Fruit fly (Drosophila melanogaster) whole organism, wandering third instar larva: ENCODE data around the gene Argk1.

Experiments
- CG32264 ChIP-seq: fragments of 200-800 bp; sonication (Bioruptor generic); optimal IDR thresholded peaks from 2 replicates; lab custom pipeline; 2016; ENCODE audit warnings: missing biosample characterization, missing genetic modification characterization
- CG9705 ChIP-seq: fragments of 200-800 bp; sonication (Bioruptor generic); optimal IDR thresholded peaks from 2 replicates; lab custom pipeline; 2018; ENCODE audit warnings: missing biosample characterization, mild to moderate bottlenecking, missing genetic modification characterization
- CrebA ChIP-seq: fragments of 200-800 bp; sonication (Bioruptor generic); optimal IDR thresholded peaks from 2 replicates; lab custom pipeline; 2016; ENCODE audit warnings: missing biosample characterization, mild to moderate bottlenecking, missing genetic modification characterization, borderline replicate concordance
- Dfd ChIP-seq: fragments of >200 bp; optimal IDR thresholded peaks from 2 replicates; lab custom pipeline; 2017; ENCODE audit warnings: missing biosample characterization, missing genetic modification characterization
- Dif ChIP-seq: fragments of 200-275, 200-300 bp; sonication (Bioruptor generic); optimal IDR thresholded peaks from 2 replicates; lab custom pipeline; 2018; ENCODE audit warnings: missing biosample characterization, missing genetic modification characterization; ENCODE audit not compliant: partially characterized antibody
- GATAd ChIP-seq: sonication (Bioruptor generic); optimal IDR thresholded peaks from 2 replicates; lab custom pipeline; 2016; ENCODE audit warnings: missing biosample characterization, missing genetic modification characterization
- HLH106 ChIP-seq: fragments of 200-800 bp; optimal IDR thresholded peaks from 3 replicates; lab custom pipeline; 2019; ENCODE audit warnings: missing biosample characterization, mild to moderate bottlenecking, missing genetic modification characterization, moderate library complexity
- Hnf4 ChIP-seq: fragments of 200-800 bp; sonication (Bioruptor generic); optimal IDR thresholded peaks from 2 replicates; lab custom pipeline; 2016; ENCODE audit warnings: missing biosample characterization, mild to moderate bottlenecking, missing genetic modification characterization
- Hr83 ChIP-seq: fragments of 200-300 bp; sonication (Bioruptor generic); optimal IDR thresholded peaks from 2 replicates; lab custom pipeline; 2016; ENCODE audit warnings: missing biosample characterization, mild to moderate bottlenecking, missing genetic modification characterization, moderate library complexity; ENCODE audit not compliant: poor library complexity, severe bottlenecking
- Mio ChIP-seq: sonication (Bioruptor generic); optimal IDR thresholded peaks from 2 replicates; lab custom pipeline; 2016; ENCODE audit warnings: missing biosample characterization, missing genetic modification characterization
- Rel ChIP-seq, 2 experiments: fragments of 200-800 bp; sonication (Bioruptor generic) in 1 of 2; optimal IDR thresholded peaks; 2 replicates in 1 of 2; 3 replicates in 1 of 2; lab custom pipeline; 2016 to 2019; ENCODE audit warnings: mild to moderate bottlenecking in 2 of 2, missing biosample characterization in 2 of 2, missing genetic modification characterization in 2 of 2, moderate library complexity in 1 of 2
- br ChIP-seq: fragments of 200-800 bp; sonication (Bioruptor generic); optimal IDR thresholded peaks from 2 replicates; lab custom pipeline; 2016; ENCODE audit warnings: missing biosample characterization, missing genetic modification characterization
- brk ChIP-seq: fragments of 200-800 bp; sonication (Bioruptor generic); optimal IDR thresholded peaks from 2 replicates; lab custom pipeline; 2016; ENCODE audit warnings: missing biosample characterization, mild to moderate bottlenecking, missing genetic modification characterization
- dl ChIP-seq, 2 experiments: fragments of 175-275, 200-275 bp in 1 of 2; fragments of 200-275 bp in 1 of 2; sonication (Bioruptor generic); optimal IDR thresholded peaks; lab custom pipeline; 2018; ENCODE audit warnings: mild to moderate bottlenecking in 2 of 2, missing biosample characterization in 2 of 2, missing genetic modification characterization in 2 of 2, moderate library complexity in 2 of 2; ENCODE audit not compliant: partially characterized antibody in 2 of 2, insufficient read depth in 1 of 2
- dmrt93B ChIP-seq: fragments of 200-800 bp; sonication (Bioruptor generic); optimal IDR thresholded peaks from 2 replicates; lab custom pipeline; 2018; ENCODE audit warnings: missing biosample characterization, mild to moderate bottlenecking, missing genetic modification characterization
- dsf ChIP-seq: sonication (Bioruptor generic); optimal IDR thresholded peaks from 2 replicates; lab custom pipeline; 2016; ENCODE audit warnings: missing biosample characterization, missing genetic modification characterization, borderline replicate concordance
- ey ChIP-seq: fragments of 200-800 bp; sonication (Bioruptor generic); optimal IDR thresholded peaks from 2 replicates; lab custom pipeline; 2016; ENCODE audit warnings: missing biosample characterization, missing genetic modification characterization
- h ChIP-seq: fragments of 200-800 bp; sonication (Bioruptor generic); optimal IDR thresholded peaks from 3 replicates; lab custom pipeline; 2016; ENCODE audit warnings: missing biosample characterization, mild to moderate bottlenecking, missing genetic modification characterization
- pan ChIP-seq: fragments of >200 bp; optimal IDR thresholded peaks from 2 replicates; lab custom pipeline; 2017
- psq ChIP-seq: fragments of 200-800 bp; sonication (Bioruptor generic); optimal IDR thresholded peaks from 3 replicates; lab custom pipeline; 2017; ENCODE audit warnings: missing biosample characterization, mild to moderate bottlenecking, missing genetic modification characterization, moderate library complexity
- rgr ChIP-seq: fragments of 200-800 bp; sonication (Bioruptor generic); optimal IDR thresholded peaks from 3 replicates; lab custom pipeline; 2016; ENCODE audit warnings: missing biosample characterization, mild to moderate bottlenecking, missing genetic modification characterization
- sv ChIP-seq: fragments of 200-800 bp; sonication (Bioruptor generic); optimal IDR thresholded peaks from 3 replicates; lab custom pipeline; 2016; ENCODE audit warnings: missing biosample characterization, missing genetic modification characterization
- tai ChIP-seq: sonication (Bioruptor generic); optimal IDR thresholded peaks from 2 replicates; lab custom pipeline; 2016; ENCODE audit warnings: missing biosample characterization, missing genetic modification characterization
- usp ChIP-seq: fragments of >200 bp; optimal IDR thresholded peaks from 2 replicates; lab custom pipeline; 2017; ENCODE audit warnings: missing biosample characterization, missing genetic modification characterization
- woc ChIP-seq: sonication (Bioruptor generic); optimal IDR thresholded peaks from 2 replicates; lab custom pipeline; 2016; ENCODE audit warnings: missing biosample characterization, mild to moderate bottlenecking, missing genetic modification characterization

Gene Argk1

DNA sequence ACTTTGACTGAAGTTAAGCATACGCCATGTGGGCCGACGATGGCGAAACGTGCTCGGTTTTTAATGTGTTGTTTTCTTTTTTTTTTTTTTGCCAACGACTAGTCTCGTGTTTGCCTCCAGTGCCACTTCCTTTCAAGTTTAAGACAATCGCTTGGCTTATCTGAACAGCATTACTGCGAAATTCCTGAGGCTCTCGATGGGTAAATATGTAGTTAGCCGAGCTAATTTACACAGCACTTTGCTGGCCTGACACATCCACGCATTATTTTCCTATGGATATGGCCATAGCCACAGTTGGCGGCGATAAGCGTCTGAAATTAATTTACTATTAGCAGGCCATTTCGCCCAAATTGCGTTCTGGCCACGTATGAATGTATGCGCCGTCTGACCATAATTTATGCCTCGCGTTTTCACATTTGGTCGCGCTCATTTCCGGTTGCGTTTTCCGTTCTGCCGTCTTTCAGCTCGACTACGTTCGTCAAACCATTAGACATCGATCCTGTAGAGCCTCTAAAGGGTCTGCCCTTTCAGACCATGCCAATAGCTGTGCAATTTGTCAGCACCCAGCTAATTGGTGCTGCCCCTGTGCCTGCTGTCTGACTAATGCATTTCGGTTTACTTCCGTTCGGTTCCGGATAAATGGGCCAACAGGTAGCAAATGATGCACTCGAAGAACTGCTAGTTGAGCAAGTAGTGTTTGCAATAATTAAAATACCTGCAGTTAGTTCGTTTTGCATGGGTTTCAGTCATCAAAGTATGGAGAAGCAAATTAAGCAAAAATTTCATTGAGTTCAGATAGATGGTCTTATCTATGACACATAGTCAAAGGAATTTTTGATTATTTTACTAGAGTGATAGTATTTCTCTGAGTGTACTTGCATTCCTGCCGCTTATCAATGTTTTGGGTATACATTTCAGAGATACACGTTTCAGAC, 45.1 kb downstream of the Argk1 start:
- TF ChIP-seq CG9705 (GFP tag; lab: Kevin White, UChicago) (no peak), h (GFP tag; lab: Kevin White, UChicago) (peak; percentile 4), Dfd (GFP tag; lab: Kevin White, UChicago) (no peak)

DNA sequence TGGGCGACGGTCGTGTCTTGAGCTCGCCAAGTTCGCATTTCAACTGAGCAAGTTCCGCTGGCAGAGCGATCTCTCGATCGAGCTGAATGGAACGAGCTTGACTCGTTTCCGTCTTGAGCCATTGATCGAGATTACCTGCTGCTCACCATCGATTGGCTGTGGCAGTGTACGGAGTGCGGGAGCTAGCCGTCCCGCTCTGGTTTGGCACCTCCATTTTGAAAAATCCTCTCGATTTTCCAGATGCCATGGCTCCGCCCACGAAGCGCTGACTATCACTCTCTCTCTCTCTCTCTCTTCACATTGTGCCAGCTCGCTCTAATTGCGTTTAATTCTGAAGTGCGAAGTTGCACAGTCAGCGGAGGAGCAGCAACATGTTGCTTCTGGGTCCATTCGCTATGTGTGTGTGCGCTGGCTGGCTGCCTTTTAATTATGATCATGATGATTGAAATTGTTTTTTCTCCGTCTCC, 46.6 kb downstream of the Argk1 start, which contains the start of gene Doc2:
Gene Doc2, minus strand, starts transcription at position 51 of the 467 bp plus-strand sequence.
- TF ChIP-seq dl (GFP tag; optimal IDR thresholded peaks at IDR 0.05; lab: Kevin White, UChicago; ENCODE audit: insufficient read depth in 1 of 2, partially characterized antibody in 2 of 2) (peak in 1 of 2 experiments; percentile 23), CG9705 (GFP tag; lab: Kevin White, UChicago) (no peak), Dif (GFP tag; lab: Kevin White, UChicago) (peak; percentile 24)
- TF ChIP-seq, all 38 proteins: peak for 2

DNA sequence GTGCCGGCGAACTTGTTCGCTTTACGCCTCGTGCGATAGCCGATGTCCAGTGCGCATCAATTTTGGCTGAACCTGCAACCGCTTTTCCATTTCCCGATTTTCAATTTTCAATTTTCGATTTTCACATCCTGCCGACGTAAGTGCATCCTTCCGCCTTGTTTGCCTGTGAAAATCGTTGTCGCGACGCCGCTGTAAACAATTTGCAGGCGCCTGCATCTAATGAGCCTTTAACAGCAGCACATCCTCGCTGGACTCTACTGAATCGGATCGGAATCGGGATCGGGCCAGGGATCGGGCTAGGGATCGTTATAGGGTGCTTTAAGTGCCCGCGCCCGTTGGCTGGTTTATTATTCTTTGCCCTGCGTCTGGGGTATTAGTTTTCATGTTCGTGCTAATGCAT, 48.4 kb downstream of the Argk1 start:
- no peak for TF ChIP-seq psq
- no peak for TF ChIP-seq usp
- TF ChIP-seq Dfd (GFP tag; lab: Kevin White, UChicago), result no peak
- TF ChIP-seq CrebA (GFP tag; lab: Kevin White, UChicago), result no peak
- no peak for TF ChIP-seq Rel (GFP tag; optimal IDR thresholded peaks at IDR 0.05; lab: Kevin White, UChicago)
- TF ChIP-seq Rel (tag; optimal IDR thresholded peaks at IDR 0.05; lab: Kevin White, UChicago), result no peak
- no peak for TF ChIP-seq h (GFP tag; lab: Kevin White, UChicago)
- no peak for TF ChIP-seq CG32264 (GFP tag; lab: Kevin White, UChicago)

DNA sequence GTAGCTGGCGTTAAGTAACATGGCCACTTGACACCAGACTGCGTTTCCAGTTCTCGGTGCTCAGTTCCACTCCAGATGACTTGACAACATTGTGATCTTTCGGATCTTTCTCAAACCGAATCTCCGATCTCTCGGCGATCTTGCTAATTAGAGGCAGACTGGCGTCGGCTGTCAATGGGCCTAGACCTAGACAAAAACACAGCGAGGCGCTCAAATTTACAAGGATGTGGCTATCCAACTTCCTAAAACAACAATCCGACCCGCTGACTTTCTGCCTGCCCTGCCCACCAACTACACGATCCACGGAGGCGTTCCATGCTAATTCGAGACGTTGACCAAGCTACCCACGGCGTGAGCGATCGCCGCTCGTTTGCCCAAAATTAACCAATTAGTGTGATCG, 52.1 kb downstream of the Argk1 start:
- TF ChIP-seq usp, result no peak
- no peak for TF ChIP-seq GATAd
- no peak for TF ChIP-seq brk (GFP tag; lab: Kevin White, UChicago)
- TF ChIP-seq CG32264 (GFP tag; lab: Kevin White, UChicago), result no peak
- no peak for TF ChIP-seq br (GFP tag; lab: Kevin White, UChicago)
- no peak for TF ChIP-seq tai
- TF ChIP-seq rgr (GFP tag; lab: Kevin White, UChicago), result no peak
- no peak for TF ChIP-seq dsf
- TF ChIP-seq pan (lab: Kevin White, UChicago), result no peak
- no peak for TF ChIP-seq HLH106 (tag; lab: Kevin White, UChicago)
- no peak for TF ChIP-seq Mio
- TF ChIP-seq Dfd (GFP tag; lab: Kevin White, UChicago), result no peak
- no peak for TF ChIP-seq Hr83 (GFP tag; lab: Kevin White, UChicago)
- no peak for TF ChIP-seq dmrt93B
- no peak for TF ChIP-seq ey (GFP tag; lab: Kevin White, UChicago)
- TF ChIP-seq woc, result no peak
- no peak for TF ChIP-seq Rel (GFP tag; optimal IDR thresholded peaks at IDR 0.05; lab: Kevin White, UChicago)
- no peak for TF ChIP-seq Rel (tag; optimal IDR thresholded peaks at IDR 0.05; lab: Kevin White, UChicago)
- TF ChIP-seq dl (GFP tag; optimal IDR thresholded peaks at IDR 0.05; lab: Kevin White, UChicago; ENCODE audit: insufficient read depth in 1 of 2, partially characterized antibody in 2 of 2), result no peak
- no peak for TF ChIP-seq Dif (GFP tag; lab: Kevin White, UChicago)
- TF ChIP-seq Hnf4 (GFP tag; lab: Kevin White, UChicago), result no peak

DNA sequence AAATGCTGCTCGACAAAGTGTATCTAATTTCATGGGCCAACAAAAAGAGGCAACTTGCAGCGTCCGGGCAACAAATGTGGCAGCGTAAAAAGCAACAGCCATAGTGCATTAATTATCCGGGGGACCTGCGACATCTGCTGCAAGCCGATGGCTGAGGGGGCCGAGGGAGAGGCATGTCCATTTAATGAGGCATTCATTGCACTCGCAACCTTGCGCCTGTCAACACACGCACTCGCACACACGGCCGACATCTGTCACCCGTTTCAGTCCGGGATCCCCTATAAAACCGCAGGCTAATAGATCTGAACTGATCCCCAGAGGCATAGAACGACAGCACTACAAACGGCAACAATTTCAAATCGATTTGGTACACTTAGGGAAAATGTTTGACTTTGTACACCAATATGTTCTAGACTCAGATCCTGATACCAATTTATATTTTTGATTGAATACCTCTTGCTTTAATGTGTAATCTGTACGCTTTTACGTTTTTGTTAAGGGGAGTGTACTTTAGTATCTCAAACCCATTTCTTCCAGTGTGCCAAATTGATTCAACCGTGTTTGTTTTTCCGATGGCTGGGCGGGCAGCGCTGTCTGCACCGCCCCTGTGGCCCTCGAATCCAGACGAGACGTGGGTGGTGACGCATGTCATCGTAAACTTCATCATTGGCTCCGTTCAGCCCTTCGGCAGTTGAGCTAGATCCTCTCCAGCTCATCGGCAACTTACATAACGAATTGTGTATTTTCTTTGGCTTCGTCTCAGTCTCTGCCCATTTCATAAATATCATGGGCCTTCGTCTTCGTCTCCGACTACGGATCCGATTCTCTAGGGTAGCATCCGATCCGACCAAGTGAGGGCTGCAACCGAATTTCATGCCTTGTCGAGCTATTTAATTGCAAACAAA, 54.1 kb downstream of the Argk1 start:
- peak; percentile 65 for TF ChIP-seq sv (GFP tag; lab: Kevin White, UChicago)
- TF ChIP-seq Dfd (GFP tag; lab: Kevin White, UChicago), result no peak
- TF ChIP-seq, all 38 proteins: peak for 1
